Fruit fly (Drosophila melanogaster) whole organism, embryonic: ENCODE data around the gene CG11560.
A peak's percentile ranks its signal among the peaks of the same experiment; 100 is the strongest.

Experiments
- ATbp ChIP-seq: fragments of 200-800 bp; sonication (Bioruptor generic); optimal IDR thresholded peaks from 2 replicates; lab custom pipeline; 2017; ENCODE audit warnings: missing biosample characterization, mild to moderate bottlenecking, missing genetic modification characterization, missing genetic modification reagents
- Blimp-1 ChIP-seq: fragments of 200-800 bp; sonication (Bioruptor generic); optimal IDR thresholded peaks from 3 replicates; lab custom pipeline; 2018; ENCODE audit warnings: missing biosample characterization, missing genetic modification characterization, mild to moderate bottlenecking, moderate library complexity, missing genetic modification reagents
- BtbVII ChIP-seq: fragments of 200-800 bp; sonication (Bioruptor generic); optimal IDR thresholded peaks from 3 replicates; lab custom pipeline; 2017; ENCODE audit warnings: missing biosample characterization, mild to moderate bottlenecking, missing genetic modification characterization
- CG10209 ChIP-seq: fragments of 200-800 bp; sonication (Bioruptor generic); optimal IDR thresholded peaks from 3 replicates; lab custom pipeline; 2017; ENCODE audit warnings: missing biosample characterization, mild to moderate bottlenecking, missing genetic modification characterization, missing genetic modification reagents
- CG10959 ChIP-seq: fragments of 200-800 bp; sonication (Bioruptor generic); IDR thresholded peaks from 2 replicates; pipeline ENCODE4 v1.3.6; 2022; ENCODE audit warnings: missing biosample characterization, missing genetic modification characterization
- CG12104 ChIP-seq: fragments of 200-800 bp; sonication (Bioruptor generic); optimal IDR thresholded peaks from 3 replicates; lab custom pipeline; 2016; ENCODE audit warnings: missing biosample characterization, missing genetic modification characterization
- CG14050 ChIP-seq: fragments of 200-800 bp; sonication (Bioruptor generic); IDR thresholded peaks from 3 replicates; pipeline ENCODE4 v1.3.6; 2022; ENCODE audit warnings: missing biosample characterization, missing genetic modification characterization
- CG1529 ChIP-seq: fragments of 200-800 bp; sonication (Bioruptor generic); optimal IDR thresholded peaks from 3 replicates; lab custom pipeline; 2018; ENCODE audit warnings: missing biosample characterization, missing genetic modification characterization
- CG17802 ChIP-seq: fragments of 200-800 bp; sonication (Bioruptor generic); optimal IDR thresholded peaks from 2 replicates; lab custom pipeline; 2018; ENCODE audit warnings: missing biosample characterization, mild to moderate bottlenecking, missing genetic modification characterization, moderate library complexity
- CG18599 ChIP-seq: fragments of 200-800 bp; sonication (Bioruptor generic); optimal IDR thresholded peaks from 3 replicates; lab custom pipeline; 2017; ENCODE audit warnings: missing biosample characterization, missing genetic modification characterization, mild to moderate bottlenecking, moderate library complexity, missing genetic modification reagents
- CG3407 ChIP-seq: fragments of 200-800 bp; sonication (Bioruptor generic); optimal IDR thresholded peaks from 2 replicates; lab custom pipeline; 2018; ENCODE audit warnings: missing biosample characterization, mild to moderate bottlenecking, missing genetic modification characterization
- CG34422 ChIP-seq: fragments of 200-800 bp; sonication (Bioruptor generic); IDR thresholded peaks from 3 replicates; pipeline ENCODE4 v1.3.6; 2022; ENCODE audit warnings: missing biosample characterization, missing genetic modification characterization
- CG3995 ChIP-seq: fragments of 200-800 bp; sonication (Bioruptor generic); optimal IDR thresholded peaks from 3 replicates; lab custom pipeline; 2016; ENCODE audit warnings: missing biosample characterization, missing genetic modification characterization
- CG7745 ChIP-seq: fragments of 200-800 bp; sonication (Bioruptor generic); optimal IDR thresholded peaks from 2 replicates; lab custom pipeline; 2018; ENCODE audit warnings: missing biosample characterization, mild to moderate bottlenecking, missing genetic modification characterization, moderate library complexity
- CG7928 ChIP-seq: fragments of 200-800 bp; sonication (Bioruptor generic); optimal IDR thresholded peaks from 2 replicates; lab custom pipeline; 2017; ENCODE audit warnings: missing biosample characterization, mild to moderate bottlenecking, missing genetic modification characterization
- Dip3 ChIP-seq: fragments of 200-800 bp; sonication (Bioruptor generic); optimal IDR thresholded peaks from 3 replicates; lab custom pipeline; 2016; ENCODE audit warnings: missing biosample characterization, missing genetic modification characterization
- Ets65A ChIP-seq: fragments of 200-800 bp; sonication (Bioruptor generic); peaks from one replicate; lab custom pipeline; 2016; ENCODE audit warnings: missing biosample characterization, missing genetic modification characterization
- Gug ChIP-seq: fragments of 200-800 bp; sonication (Bioruptor generic); IDR thresholded peaks from 4 replicates; pipeline ENCODE4 v1.3.6; 2022; ENCODE audit warnings: missing biosample characterization, missing genetic modification characterization
- H15 ChIP-seq: fragments of 200-800 bp; sonication (Bioruptor generic); IDR thresholded peaks from 3 replicates; pipeline ENCODE4 v1.3.6; 2022; ENCODE audit warnings: missing biosample characterization, missing genetic modification characterization
- Med ChIP-seq: fragments of 200-800 bp; sonication (Bioruptor generic); peaks from one replicate; lab custom pipeline; 2016; ENCODE audit warnings: missing biosample characterization, missing genetic modification characterization, mild to moderate bottlenecking, inconsistent platforms, moderate library complexity
- NFAT ChIP-seq: fragments of 200-800 bp; sonication (Bioruptor generic); IDR thresholded peaks from 2 replicates; pipeline ENCODE4 v1.3.6; 2022; ENCODE audit warnings: missing biosample characterization, missing genetic modification characterization
- Ptx1 ChIP-seq: fragments of 200-800 bp; sonication (Bioruptor generic); IDR thresholded peaks from 2 replicates; pipeline ENCODE4 v1.3.6; 2022; ENCODE audit warnings: missing biosample characterization, missing genetic modification characterization
- amos ChIP-seq: fragments of 200-800 bp; sonication (Bioruptor generic); IDR thresholded peaks from 2 replicates; pipeline ENCODE4 v1.3.6; 2022; ENCODE audit warnings: missing biosample characterization, missing genetic modification characterization; ENCODE audit not compliant: partially characterized antibody
- ara ChIP-seq: fragments of 200-800 bp; sonication (Bioruptor generic); IDR thresholded peaks from 2 replicates; pipeline ENCODE4 v1.3.6; 2022; ENCODE audit warnings: missing biosample characterization, missing genetic modification characterization
- ash1 ChIP-seq: fragments of 200-800 bp; sonication (Bioruptor generic); optimal IDR thresholded peaks from 2 replicates; lab custom pipeline; 2018; ENCODE audit warnings: missing biosample characterization, mild to moderate bottlenecking, missing genetic modification characterization
- chm ChIP-seq: fragments of 200-800 bp; sonication (Bioruptor generic); IDR thresholded peaks from 2 replicates; pipeline ENCODE4 v1.3.6; 2022; ENCODE audit warnings: missing biosample characterization, missing genetic modification characterization
- chn ChIP-seq: fragments of 200-800 bp; sonication (Bioruptor generic); optimal IDR thresholded peaks from 2 replicates; lab custom pipeline; 2016; ENCODE audit warnings: missing biosample characterization, missing genetic modification characterization
- ci ChIP-seq: fragments of 200-800 bp; sonication (Bioruptor generic); IDR thresholded peaks from 3 replicates; pipeline ENCODE4 v1.3.6; 2022; ENCODE audit warnings: missing biosample characterization, missing genetic modification characterization
- grau ChIP-seq: fragments of 200-800 bp; optimal IDR thresholded peaks from 3 replicates; lab custom pipeline; 2019; ENCODE audit warnings: missing biosample characterization, mild to moderate bottlenecking, missing genetic modification characterization, moderate library complexity
- gsb-n ChIP-seq: fragments of 200-800 bp; sonication (Bioruptor generic); optimal IDR thresholded peaks from 3 replicates; lab custom pipeline; 2018; ENCODE audit warnings: missing biosample characterization, mild to moderate bottlenecking, missing genetic modification characterization
- gt ChIP-seq: fragments of 200-800 bp; sonication (Bioruptor generic); IDR thresholded peaks from 2 replicates; pipeline ENCODE4 v1.3.6; 2022; ENCODE audit warnings: missing biosample characterization, missing genetic modification characterization
- lab ChIP-seq: fragments of 200-800 bp; sonication (Bioruptor generic); optimal IDR thresholded peaks from 3 replicates; lab custom pipeline; 2017; ENCODE audit warnings: missing biosample characterization, missing genetic modification characterization, mild to moderate bottlenecking, moderate library complexity, missing genetic modification reagents
- lilli ChIP-seq: fragments of 200-800 bp; sonication (Bioruptor generic); optimal IDR thresholded peaks from 3 replicates; lab custom pipeline; 2016; ENCODE audit warnings: missing biosample characterization, missing genetic modification characterization
- lmd ChIP-seq: fragments of 200-800 bp; sonication (Bioruptor generic); IDR thresholded peaks from 2 replicates; pipeline ENCODE4 v1.3.6; 2022; ENCODE audit warnings: missing biosample characterization, missing genetic modification characterization
- nau ChIP-seq: fragments of 200-800 bp; sonication (Bioruptor generic); optimal IDR thresholded peaks from 3 replicates; lab custom pipeline; 2017; ENCODE audit warnings: missing biosample characterization, mild to moderate bottlenecking, missing genetic modification characterization, missing genetic modification reagents
- nmo ChIP-seq: fragments of 200-800 bp; sonication (Bioruptor generic); optimal IDR thresholded peaks from 2 replicates; lab custom pipeline; 2018; ENCODE audit warnings: missing biosample characterization, mild to moderate bottlenecking, missing genetic modification characterization, moderate library complexity
- row ChIP-seq: fragments of 200-800 bp; sonication (Bioruptor generic); IDR thresholded peaks from 3 replicates; pipeline ENCODE4 v1.3.6; 2022; ENCODE audit warnings: missing biosample characterization, missing genetic modification characterization
- sima ChIP-seq: fragments of 200-800 bp; sonication (Bioruptor generic); optimal IDR thresholded peaks from 2 replicates; lab custom pipeline; 2016; ENCODE audit warnings: missing biosample characterization, missing genetic modification characterization
- so ChIP-seq: fragments of 200-800 bp; sonication (Bioruptor generic); IDR thresholded peaks from 3 replicates; pipeline ENCODE4 v1.3.6; 2022; ENCODE audit warnings: missing biosample characterization, missing genetic modification characterization
- toy ChIP-seq: fragments of 200-800 bp; sonication (Bioruptor generic); IDR thresholded peaks from 2 replicates; pipeline ENCODE4 v1.3.6; 2022; ENCODE audit warnings: missing biosample characterization, missing genetic modification characterization
- z ChIP-seq: fragments of 200-800 bp; sonication (Bioruptor generic); IDR thresholded peaks from 3 replicates; pipeline ENCODE4 v1.3.6; 2022; ENCODE audit warnings: missing biosample characterization, missing genetic modification characterization
- zen2 ChIP-seq: fragments of 200-800 bp; sonication (Bioruptor generic); IDR thresholded peaks from 3 replicates; pipeline ENCODE4 v1.3.6; 2022; ENCODE audit warnings: missing biosample characterization, missing genetic modification characterization; ENCODE audit not compliant: partially characterized antibody

CG11560 gene

DNA sequence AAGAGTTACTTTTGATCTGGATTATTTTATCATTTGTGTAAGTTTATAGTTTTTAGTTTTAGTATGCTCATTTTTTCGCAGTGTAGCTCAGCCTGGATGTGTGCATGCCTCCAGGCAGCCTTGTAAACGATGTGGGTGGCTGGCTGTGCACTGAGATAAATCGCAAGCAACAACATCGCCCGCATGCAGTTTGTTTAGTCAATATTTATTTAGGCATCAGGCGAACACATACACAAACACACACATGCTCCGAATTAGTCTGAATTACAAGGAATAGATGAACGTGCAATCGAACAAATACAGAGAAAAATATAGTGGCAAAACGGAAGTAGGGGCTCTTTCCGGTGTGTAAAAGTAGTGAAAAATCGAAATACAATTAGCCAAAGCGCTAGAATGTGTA, 43.3 kb downstream of the CG11560 start (continued):
- TF ChIP-seq lilli (GFP tag; lab: Kevin White, UChicago): no peak
- no peak for TF ChIP-seq ash1 (GFP tag; lab: Kevin White, UChicago)
- no peak for TF ChIP-seq sima (GFP tag; lab: Kevin White, UChicago)
- no peak for TF ChIP-seq CG3995 (GFP tag; lab: Kevin White, UChicago)
- TF ChIP-seq zen2 (GFP tag; lab: Robert Waterston, UW): no peak
- no peak for TF ChIP-seq CG7745 (tag; lab: Kevin White, UChicago)
- no peak for TF ChIP-seq CG10209 (GFP tag; lab: Kevin White, UChicago)
- TF ChIP-seq gt (GFP tag; lab: Robert Waterston, UW): no peak
- TF ChIP-seq nau: no peak
- TF ChIP-seq Med (GFP tag; lab: Kevin White, UChicago): peak; percentile 49
- no peak for TF ChIP-seq CG17802
- TF ChIP-seq CG10959 (GFP tag; lab: Robert Waterston, UW): no peak
- TF ChIP-seq nmo (GFP tag; lab: Kevin White, UChicago): peak; percentile 41
- no peak for TF ChIP-seq CG18599 (GFP tag; lab: Kevin White, UChicago)
- no peak for TF ChIP-seq lab (GFP tag; lab: Kevin White, UChicago)
- no peak for TF ChIP-seq CG34422 (GFP tag; lab: Robert Waterston, UW)
- TF ChIP-seq row (GFP tag; lab: Robert Waterston, UW): peak; percentile 13; the same call in 1 of the 3 replicates
- TF ChIP-seq ATbp: no peak
- TF ChIP-seq CG14050: peak; percentile 13; the same call in 1 of the 3 replicates
- TF ChIP-seq BtbVII (GFP tag; lab: Kevin White, UChicago): no peak
- TF ChIP-seq so (GFP tag; lab: Robert Waterston, UW): no peak
- no peak for TF ChIP-seq Ets65A (GFP tag; lab: Kevin White, UChicago)
- TF ChIP-seq CG7928 (GFP tag; lab: Kevin White, UChicago): no peak
- 0 out of 3 replicates have a peak, but pooled peaks have one; percentile 25 for TF ChIP-seq H15 (GFP tag; lab: Robert Waterston, UW)
- no peak for TF ChIP-seq Gug (GFP tag; lab: Robert Waterston, UW)
- TF ChIP-seq gsb-n (tag; lab: Kevin White, UChicago): no peak
- 0 out of 3 replicates have a peak, but pooled peaks have one; percentile 33 for TF ChIP-seq z (GFP tag; lab: Robert Waterston, UW)
- peak; percentile 36; the same call in 1 of the 2 replicates for TF ChIP-seq Ptx1 (GFP tag; lab: Robert Waterston, UW)
- TF ChIP-seq chn (GFP tag; lab: Kevin White, UChicago): no peak
- TF ChIP-seq chm (GFP tag; lab: Robert Waterston, UW): no peak
- TF ChIP-seq CG1529 (GFP tag; lab: Kevin White, UChicago): no peak
- TF ChIP-seq amos: no peak
- TF ChIP-seq Blimp-1 (GFP tag; lab: Kevin White, UChicago): no peak
- no peak for TF ChIP-seq Dip3 (GFP tag; lab: Kevin White, UChicago)
- TF ChIP-seq lmd (GFP tag; lab: Robert Waterston, UW): 0 out of 2 replicates have a peak, but pooled peaks have one; percentile 15
- TF ChIP-seq toy (GFP tag; lab: Robert Waterston, UW): no peak
- no peak for TF ChIP-seq NFAT (GFP tag; lab: Robert Waterston, UW)
- peak; percentile 11 for TF ChIP-seq grau (tag; lab: Kevin White, UChicago)
- TF ChIP-seq ara (GFP tag; lab: Robert Waterston, UW): no peak
- no peak for TF ChIP-seq CG12104 (GFP tag; lab: Kevin White, UChicago)
- no peak for TF ChIP-seq CG3407 (GFP tag; lab: Kevin White, UChicago)
- TF ChIP-seq ci: peak; percentile 46; the same call in 2 of the 3 replicates
